Worm (Caenorhabditis elegans): ENCODE results near the gene srbc-20.

srbc-20 gene

ce11 chrV:2192117-2192516, 45.2 kb downstream of the srbc-20 start, which contains the start of gene nhr-13:
nhr-13 (plus strand) TSS chrV:2192485.
- TF ChIP-seq hmg-11 (tag; optimal IDR thresholded peaks at IDR 0.05), result peak; percentile 30
- TF ChIP-seq elt-2 (tag; optimal IDR thresholded peaks at IDR 0.05), result peak; percentile 42
- TF ChIP-seq skn-1 (tag; optimal IDR thresholded peaks at IDR 0.05), result peak; percentile 14
- no peak for TF ChIP-seq ama-1 (optimal IDR thresholded peaks at IDR 0.05)
- no peak for TF ChIP-seq ceh-9 (tag; optimal IDR thresholded peaks at IDR 0.05)
- peak; percentile 9 for TF ChIP-seq pha-4 (tag; optimal IDR thresholded peaks at IDR 0.05)
- no peak for TF ChIP-seq egl-27 (tag; optimal IDR thresholded peaks at IDR 0.05)
- peak; percentile 4 for TF ChIP-seq nfya-1 (tag; optimal IDR thresholded peaks at IDR 0.05; ENCODE audit: insufficient read depth)
- TF ChIP-seq elt-3 (tag; optimal IDR thresholded peaks at IDR 0.05), result no peak
- TF ChIP-seq ceh-16 (tag; optimal IDR thresholded peaks at IDR 0.05), result no peak
- TF ChIP-seq nhr-25 (tag; optimal IDR thresholded peaks at IDR 0.05), result no peak
- no peak for TF ChIP-seq nhr-67 (tag; optimal IDR thresholded peaks at IDR 0.05)
- TF ChIP-seq fkh-2 (tag; optimal IDR thresholded peaks at IDR 0.05), result no peak
- TF ChIP-seq ceh-82 (tag; optimal IDR thresholded peaks at IDR 0.05), result no peak
